Worm (Caenorhabditis elegans): ENCODE measurements around the gene srh-35.

DNA sequence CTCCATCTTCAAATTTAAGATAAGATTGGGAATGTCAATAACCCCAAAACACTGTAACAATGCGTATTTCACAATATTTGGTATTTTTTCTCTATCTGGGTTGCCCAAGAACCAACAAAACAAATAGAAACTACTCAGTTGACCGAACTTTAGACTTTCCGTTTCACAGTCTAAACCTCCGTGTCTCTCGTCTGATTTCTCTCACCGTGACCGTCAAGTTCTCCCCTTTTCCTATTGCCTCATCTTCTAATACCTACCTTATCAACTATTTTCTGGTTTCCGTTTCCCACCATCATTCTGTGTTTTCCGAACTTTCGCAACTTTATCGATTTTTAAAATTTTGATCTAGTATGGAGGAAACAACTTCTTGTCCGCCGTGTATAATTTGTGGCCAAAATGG, 45.3 kb upstream of the srh-35 start, which contains the start of gene nhr-131:
- TF ChIP-seq dao-5 (tag; optimal IDR thresholded peaks at IDR 0.05) (no peak), him-1 (tag; optimal IDR thresholded peaks at IDR 0.05) (no peak)

Data from whole organism, L4/young adult.